Worm (Caenorhabditis elegans) whole organism, L3 larva: Measurements from ENCODE around the gene tag-234.
A peak's percentile ranks its signal among the peaks of the same experiment; 100 is the strongest.

ENCODE experiments used
- ZK546.5 ChIP-seq: sonication (generic microtip); optimal IDR thresholded peaks from 2 replicates; lab custom pipeline; 2017; ENCODE audit warnings: missing biosample characterization, missing genetic modification characterization
- aly-2 ChIP-seq: fragments of 150-350 bp; optimal IDR thresholded peaks from 2 replicates; lab custom pipeline; 2014; ENCODE audit warnings: missing biosample characterization, missing genetic modification characterization
- daf-12 ChIP-seq: fragments of 150-350 bp; optimal IDR thresholded peaks from 2 replicates; lab custom pipeline; 2014; ENCODE audit warnings: missing biosample characterization, missing genetic modification reagents, missing genetic modification characterization
- egl-27 ChIP-seq: sonication (generic microtip); optimal IDR thresholded peaks from 4 replicates; lab custom pipeline; 2017; ENCODE audit warnings: missing biosample characterization, missing genetic modification reagents, missing genetic modification characterization
- lsy-12 ChIP-seq: sonication (generic microtip); optimal IDR thresholded peaks from 2 replicates; lab custom pipeline; 2016; ENCODE audit warnings: mild to moderate bottlenecking, missing genetic modification characterization, missing compliant biosample characterization
- nhr-25 ChIP-seq: sonication (generic microtip); optimal IDR thresholded peaks from 2 replicates; lab custom pipeline; 2017; ENCODE audit warnings: missing biosample characterization, missing genetic modification characterization
- nhr-77 ChIP-seq: fragments of 150-350 bp; optimal IDR thresholded peaks from 2 replicates; lab custom pipeline; 2014; ENCODE audit warnings: missing biosample characterization, missing genetic modification characterization
- pqm-1 ChIP-seq: fragments of 150-350 bp; optimal IDR thresholded peaks from 2 replicates; lab custom pipeline; 2017; ENCODE audit warnings: missing biosample characterization, missing genetic modification characterization, inconsistent platforms
- snpc-4 ChIP-seq: fragments of 150-350 bp; optimal IDR thresholded peaks from 2 replicates; lab custom pipeline; 2014; ENCODE audit warnings: missing biosample characterization, missing genetic modification characterization
- unc-62 ChIP-seq: fragments of 150-350 bp; sonication (generic microtip); optimal IDR thresholded peaks from 4 replicates; lab custom pipeline; 2014; ENCODE audit warnings: missing biosample characterization, missing genetic modification reagents, missing genetic modification characterization
- ztf-4 ChIP-seq: fragments of 150-350 bp; optimal IDR thresholded peaks from 2 replicates; lab custom pipeline; 2014; ENCODE audit warnings: missing biosample characterization, missing genetic modification characterization

ce11 chrII:5829940-5830424 lies 34.0 kb upstream of the tag-234 start, which contains the start of gene col-74:
- no peak for TF ChIP-seq daf-12 (tag; lab: Kevin White, UChicago)
- TF ChIP-seq unc-62, result no peak
- TF ChIP-seq egl-27 (tag; lab: Kevin White, UChicago), result no peak
- no peak for TF ChIP-seq nhr-25 (tag; lab: Kevin White, UChicago)
- TF ChIP-seq lsy-12, result no peak
- no peak for TF ChIP-seq ZK546.5 (tag; lab: Kevin White, UChicago)
- TF ChIP-seq aly-2 (tag; lab: Kevin White, UChicago), result no peak
- no peak for TF ChIP-seq ztf-4 (tag; lab: Kevin White, UChicago)
- TF ChIP-seq snpc-4 (tag; lab: Kevin White, UChicago), result no peak
- TF ChIP-seq nhr-77 (tag; lab: Kevin White, UChicago), result no peak
- peak; percentile 56 for TF ChIP-seq pqm-1 (tag; lab: Kevin White, UChicago)
